Worm (Caenorhabditis elegans): ENCODE results near the gene str-150.

DNA sequence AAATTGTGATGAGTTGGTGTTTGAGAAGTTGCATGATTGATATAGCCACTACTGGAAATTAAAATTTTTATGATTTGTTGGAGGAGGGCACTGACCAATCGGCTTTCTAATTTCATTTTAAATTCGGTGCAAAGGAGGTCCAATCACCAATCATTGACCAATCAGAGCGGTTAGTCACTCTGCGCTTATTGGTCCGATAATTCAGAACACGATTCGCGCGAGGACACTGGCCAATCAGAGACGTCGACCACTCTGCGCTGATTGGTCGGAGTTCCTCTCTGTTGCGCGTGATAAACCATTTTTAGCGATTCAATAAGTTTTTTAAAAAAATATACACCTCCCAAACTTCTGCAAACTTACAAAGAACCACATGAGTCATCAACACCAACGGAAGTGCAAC lies 16.8 kb downstream of the str-150 start:
- TF ChIP-seq F33H1.4 (GFP tag; IDR thresholded peaks at IDR 0.05) = no peak
- no peak for TF ChIP-seq dpl-1 (GFP tag; optimal IDR thresholded peaks at IDR 0.05)
- TF ChIP-seq attf-3 (GFP tag; conservative IDR thresholded peaks at IDR 0.05) = no peak
- TF ChIP-seq unc-130 (GFP tag; optimal IDR thresholded peaks at IDR 0.05) = no peak
- TF ChIP-seq ztf-18 (tag; optimal IDR thresholded peaks at IDR 0.05) = no peak
- no peak for TF ChIP-seq F37B4.10 (GFP tag; IDR thresholded peaks at IDR 0.05)
- no peak for TF ChIP-seq snpc-4 (GFP tag; optimal IDR thresholded peaks at IDR 0.05)
- TF ChIP-seq snpc-4 (tag; optimal IDR thresholded peaks at IDR 0.05) = no peak
- TF ChIP-seq egl-18 (GFP tag; IDR thresholded peaks at IDR 0.05) = no peak
- TF ChIP-seq ceh-100 (GFP tag; IDR thresholded peaks at IDR 0.05) = no peak
- no peak for TF ChIP-seq F52B5.7 (tag; optimal IDR thresholded peaks at IDR 0.05)
- TF ChIP-seq hmg-1.2 (GFP tag; IDR thresholded peaks at IDR 0.05) = no peak
- no peak for TF ChIP-seq madf-6 (GFP tag; IDR thresholded peaks at IDR 0.05)
- TF ChIP-seq bed-1 (GFP tag; IDR thresholded peaks at IDR 0.05) = no peak

Data from whole organism, young adult.